Worm (Caenorhabditis elegans): ENCODE measurements around the gene F36H9.4.
"Not testable (repeated sequence)": the region's sequence is repeated elsewhere in the genome, so short reads cannot be mapped to it uniquely, and the experiment has no call there.

Gene F36H9.4

DNA sequence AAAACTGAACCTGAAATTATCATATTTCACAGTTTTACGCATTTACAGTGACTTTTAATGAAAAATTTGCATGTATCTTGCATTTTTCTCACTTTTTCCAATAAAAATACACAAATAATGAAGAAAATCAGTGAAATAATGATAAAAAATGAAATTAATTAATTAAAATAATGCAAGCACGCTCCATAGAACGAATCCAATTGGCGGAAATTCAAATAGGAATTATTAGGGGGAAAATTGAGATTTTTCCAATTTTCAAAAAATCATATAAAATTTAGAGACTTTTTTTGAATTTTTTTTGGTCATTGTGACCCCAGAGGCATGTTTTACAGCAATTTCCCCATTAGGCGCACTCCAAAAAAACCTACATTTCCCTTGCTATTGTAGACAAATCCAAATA lies 41.7 kb upstream of the F36H9.4 start:
- TF ChIP-seq ztf-11 (tag; optimal IDR thresholded peaks at IDR 0.05) (no peak), lin-13 (tag; optimal IDR thresholded peaks at IDR 0.05) (no peak), tbx-8 (GFP tag; optimal IDR thresholded peaks at IDR 0.05) (no peak), unc-39 (tag; optimal IDR thresholded peaks at IDR 0.05) (no peak), sem-2 (GFP tag; optimal IDR thresholded peaks at IDR 0.05) (no peak), sptf-1 (tag; optimal IDR thresholded peaks at IDR 0.05) (no peak), unc-62 (GFP tag; optimal IDR thresholded peaks at IDR 0.05) (no peak), snpc-4 (tag; optimal IDR thresholded peaks at IDR 0.05) (no peak), cnd-1 (tag; optimal IDR thresholded peaks at IDR 0.05) (no peak), lsy-2 (tag; optimal IDR thresholded peaks at IDR 0.05) (no peak), mab-5 (tag; optimal IDR thresholded peaks at IDR 0.05) (no peak), nhr-2 (tag; optimal IDR thresholded peaks at IDR 0.05) (no peak), elt-3 (tag; optimal IDR thresholded peaks at IDR 0.05) (no peak), ceh-83 (GFP tag; optimal IDR thresholded peaks at IDR 0.05) (no peak), unc-120 (tag; optimal IDR thresholded peaks at IDR 0.05; ENCODE audit: poor library complexity, severe bottlenecking) (no peak), drap-1 (GFP tag; optimal IDR thresholded peaks at IDR 0.05) (no peak), ham-2 (GFP tag; optimal IDR thresholded peaks at IDR 0.05) (no peak), bed-3 (GFP tag; optimal IDR thresholded peaks at IDR 0.05) (no peak), nhr-28 (tag; optimal IDR thresholded peaks at IDR 0.05) (no peak)

DNA sequence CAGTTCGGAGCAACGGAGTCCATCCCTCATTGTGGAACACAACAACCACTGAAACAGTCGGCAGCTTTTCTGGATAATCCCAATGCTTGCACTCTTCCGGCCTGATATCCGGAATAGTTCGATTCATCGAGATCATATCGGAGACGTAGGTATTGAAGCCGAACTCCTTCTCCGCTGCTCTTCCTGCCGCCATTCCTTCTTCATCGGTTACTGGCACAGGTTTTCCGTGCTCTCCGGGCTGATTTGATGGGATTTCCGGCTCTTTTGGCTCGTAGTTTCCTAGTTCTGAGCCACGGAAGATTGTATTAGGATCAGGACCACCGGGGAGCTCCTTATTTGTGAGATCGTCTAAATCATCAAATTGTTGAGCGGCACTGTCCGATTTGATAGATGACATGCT lies 41.0 kb upstream of the F36H9.4 start:
- TF ChIP-seq sptf-1 (tag; optimal IDR thresholded peaks at IDR 0.05) (no peak), tbx-8 (GFP tag; optimal IDR thresholded peaks at IDR 0.05) (no peak), unc-39 (tag; optimal IDR thresholded peaks at IDR 0.05) (no peak), snpc-4 (tag; optimal IDR thresholded peaks at IDR 0.05) (no peak), nhr-12 (tag; optimal IDR thresholded peaks at IDR 0.05) (no peak), lin-32 (GFP tag; optimal IDR thresholded peaks at IDR 0.05) (no peak), lsy-2 (tag; optimal IDR thresholded peaks at IDR 0.05) (no peak), pha-4 (tag; optimal IDR thresholded peaks at IDR 0.05) (no peak), hlh-1 (tag; optimal IDR thresholded peaks at IDR 0.05) (no peak), drap-1 (GFP tag; optimal IDR thresholded peaks at IDR 0.05) (no peak), ceh-39 (tag; optimal IDR thresholded peaks at IDR 0.05) (no peak), mab-5 (tag; optimal IDR thresholded peaks at IDR 0.05) (no peak), nhr-76 (tag; optimal IDR thresholded peaks at IDR 0.05) (no peak), zip-8 (tag; optimal IDR thresholded peaks at IDR 0.05) (no peak), nhr-28 (tag; optimal IDR thresholded peaks at IDR 0.05) (no peak), nhr-237 (tag; optimal IDR thresholded peaks at IDR 0.05) (no peak)

ce11 chrV:1814784-1815183 lies 35.7 kb upstream of the F36H9.4 start, which contains the start of gene Y46H3A.5:
Y46H3A.5 (minus strand) TSS chrV:1814884.
- TF ChIP-seq sptf-1, mep-1, lsy-2 (tag; optimal IDR thresholded peaks at IDR 0.05): not testable (repeated sequence)

DNA sequence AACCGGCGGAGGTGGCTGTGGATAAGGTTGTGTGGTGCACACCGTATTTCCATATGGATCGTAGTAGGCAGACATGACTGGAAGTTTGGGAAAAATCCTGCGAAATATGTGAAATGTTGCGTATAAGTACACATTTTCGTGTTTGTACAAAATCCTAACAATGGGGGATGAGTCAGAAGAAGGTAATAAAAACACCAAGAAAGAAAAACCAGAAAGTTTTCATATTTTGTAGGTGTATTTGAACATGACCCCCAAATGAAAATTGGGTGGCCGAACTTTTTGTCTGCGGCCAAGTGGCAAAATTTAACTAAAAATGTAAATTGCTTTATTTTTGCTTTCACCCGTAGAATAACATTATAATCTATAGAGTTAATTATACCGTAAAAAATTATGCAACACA lies 32.0 kb upstream of the F36H9.4 start, which contains the start of gene Y46H3A.4:
Gene Y46H3A.4, minus strand, starts transcription at position 101 of the 400 bp plus-strand sequence.
- TF ChIP-seq snpc-4 (tag; optimal IDR thresholded peaks at IDR 0.05) (no peak), sem-2 (GFP tag; optimal IDR thresholded peaks at IDR 0.05) (no peak)

- no peak for TF ChIP-seq tbx-8 (GFP tag; optimal IDR thresholded peaks at IDR 0.05)
- TF ChIP-seq blmp-1 (tag; optimal IDR thresholded peaks at IDR 0.05), result no peak
- no peak for TF ChIP-seq nhr-12 (tag; optimal IDR thresholded peaks at IDR 0.05)
- TF ChIP-seq nhr-28 (tag; optimal IDR thresholded peaks at IDR 0.05), result no peak
- no peak for TF ChIP-seq elt-3 (tag; optimal IDR thresholded peaks at IDR 0.05)
- no peak for TF ChIP-seq unc-39 (tag; optimal IDR thresholded peaks at IDR 0.05)
- TF ChIP-seq mab-5 (tag; optimal IDR thresholded peaks at IDR 0.05), result no peak
- no peak for TF ChIP-seq ztf-11 (tag; optimal IDR thresholded peaks at IDR 0.05)
- TF ChIP-seq ceh-39 (tag; optimal IDR thresholded peaks at IDR 0.05), result no peak
- no peak for TF ChIP-seq M03D4.4 (tag; optimal IDR thresholded peaks at IDR 0.05)
- TF ChIP-seq nhr-76 (tag; optimal IDR thresholded peaks at IDR 0.05), result no peak
- TF ChIP-seq mep-1 (tag; optimal IDR thresholded peaks at IDR 0.05), result no peak
- no peak for TF ChIP-seq elt-1 (tag; optimal IDR thresholded peaks at IDR 0.05; ENCODE audit: borderline replicate concordance, insufficient read depth)
- no peak for TF ChIP-seq ces-1 (GFP tag; optimal IDR thresholded peaks at IDR 0.05)
- no peak for TF ChIP-seq nhr-2 (tag; optimal IDR thresholded peaks at IDR 0.05)
- TF ChIP-seq drap-1 (GFP tag; optimal IDR thresholded peaks at IDR 0.05), result no peak
- TF ChIP-seq ham-2 (GFP tag; optimal IDR thresholded peaks at IDR 0.05), result no peak
- no peak for TF ChIP-seq flh-1 (GFP tag; optimal IDR thresholded peaks at IDR 0.05)
- no peak for TF ChIP-seq lin-13 (tag; optimal IDR thresholded peaks at IDR 0.05)
- no peak for TF ChIP-seq unc-62 (GFP tag; optimal IDR thresholded peaks at IDR 0.05)
Observed at ce11 chrV:1807160-1807559, 28.1 kb upstream of the F36H9.4 start, which contains the start of gene srt-42. srt-42 (plus strand) TSS chrV:1807460.

Measured in whole organism, mixed stage, embryonic.